Worm (Caenorhabditis elegans): Measurements from ENCODE around the gene dhhc-10.

Gene dhhc-10

DNA sequence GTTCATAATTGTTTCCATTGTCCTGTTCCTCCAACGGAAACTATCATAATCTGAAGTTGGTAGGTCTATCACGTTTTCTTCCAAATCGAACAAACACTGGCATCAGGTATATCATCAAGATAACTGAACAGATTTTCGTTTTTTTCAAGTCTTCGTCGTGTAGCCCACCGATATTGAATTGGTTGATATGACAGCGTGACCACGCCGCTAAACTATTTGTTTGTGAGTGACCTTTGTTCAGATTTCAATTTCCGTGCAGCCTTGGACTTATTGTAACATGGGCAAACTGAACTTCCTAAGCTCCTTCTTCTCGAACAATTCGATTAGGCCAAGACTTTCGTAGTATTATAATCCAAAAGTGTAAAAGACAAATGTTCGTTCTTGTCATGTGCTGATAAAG is 21.4 kb upstream of the dhhc-10 start:
- TF ChIP-seq him-1 (tag; optimal IDR thresholded peaks at IDR 0.05) (no peak), W03F9.2 (tag; optimal IDR thresholded peaks at IDR 0.05) (no peak)

ce11 chrX:4691148-4691773 is 15.7 kb upstream of the dhhc-10 start, which contains the start of gene K02G10.5:
TSS of gene K02G10.5 (minus strand) at chrX:4691198.
- TF ChIP-seq W03F9.2 (tag; optimal IDR thresholded peaks at IDR 0.05) (no peak), dao-5 (tag; optimal IDR thresholded peaks at IDR 0.05) (no peak), him-1 (tag; optimal IDR thresholded peaks at IDR 0.05) (no peak)

ce11 chrX:4694611-4695370 is 12.2 kb upstream of the dhhc-10 start:
- TF ChIP-seq him-1 (tag; optimal IDR thresholded peaks at IDR 0.05): no peak

DNA sequence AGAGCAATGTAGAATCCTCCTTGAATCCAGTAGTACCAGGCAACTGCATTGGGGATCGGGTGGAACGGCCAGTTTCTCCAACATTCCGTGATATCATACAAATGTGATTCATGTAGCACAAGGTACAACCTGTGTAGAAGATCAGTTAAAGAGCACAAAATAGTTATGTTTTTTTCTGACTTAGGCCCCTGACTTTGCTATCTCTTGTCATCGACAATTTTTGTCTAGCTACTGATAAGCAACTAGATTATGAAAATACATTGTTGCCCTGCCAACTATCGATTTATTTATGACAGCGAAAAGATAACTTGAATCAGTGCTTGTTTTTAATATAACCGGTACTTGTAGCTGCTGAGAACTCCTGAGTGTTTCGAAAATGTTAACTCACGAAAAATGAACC is 8.7 kb upstream of the dhhc-10 start:
- TF ChIP-seq him-1 (tag; optimal IDR thresholded peaks at IDR 0.05) (no peak), dao-5 (tag; optimal IDR thresholded peaks at IDR 0.05) (no peak), W03F9.2 (tag; optimal IDR thresholded peaks at IDR 0.05) (no peak)

DNA sequence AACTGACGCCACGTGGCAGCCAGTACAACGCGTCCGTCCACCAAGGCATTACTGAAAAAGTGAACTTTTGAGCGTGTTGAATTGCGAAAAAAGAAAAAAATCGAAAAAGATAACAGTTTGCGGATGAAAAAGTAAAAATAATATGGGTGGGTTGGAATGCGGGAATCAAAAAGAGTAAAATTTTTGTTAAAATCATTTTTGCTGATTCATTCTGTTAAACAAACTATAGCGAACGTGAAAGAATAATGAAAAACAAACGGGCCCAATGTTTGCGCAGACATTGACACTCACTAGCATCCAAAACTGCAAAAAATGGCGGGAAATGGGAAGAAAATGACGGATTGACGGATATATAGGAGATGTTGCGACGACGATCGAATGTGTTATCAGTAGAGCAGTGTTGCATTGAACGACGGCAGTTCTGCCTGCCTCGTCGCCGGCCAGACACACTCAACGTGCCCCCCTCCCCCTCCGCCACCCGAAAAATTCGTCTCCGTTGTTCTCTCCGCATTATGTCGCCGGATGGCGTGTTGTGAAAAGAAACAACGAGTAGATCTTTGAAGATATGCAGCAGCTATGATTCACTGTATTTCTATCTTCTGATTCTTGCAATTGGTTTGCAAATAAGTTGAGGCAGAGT is 7.4 kb upstream of the dhhc-10 start, which contains the start of gene hyl-2:
Gene hyl-2, minus strand, starts transcription at position 51 of the 640 bp plus-strand sequence.
- no peak for TF ChIP-seq dao-5 (tag; optimal IDR thresholded peaks at IDR 0.05)
- TF ChIP-seq W03F9.2 (tag; optimal IDR thresholded peaks at IDR 0.05): no peak
- TF ChIP-seq him-1 (tag; optimal IDR thresholded peaks at IDR 0.05): no peak

DNA sequence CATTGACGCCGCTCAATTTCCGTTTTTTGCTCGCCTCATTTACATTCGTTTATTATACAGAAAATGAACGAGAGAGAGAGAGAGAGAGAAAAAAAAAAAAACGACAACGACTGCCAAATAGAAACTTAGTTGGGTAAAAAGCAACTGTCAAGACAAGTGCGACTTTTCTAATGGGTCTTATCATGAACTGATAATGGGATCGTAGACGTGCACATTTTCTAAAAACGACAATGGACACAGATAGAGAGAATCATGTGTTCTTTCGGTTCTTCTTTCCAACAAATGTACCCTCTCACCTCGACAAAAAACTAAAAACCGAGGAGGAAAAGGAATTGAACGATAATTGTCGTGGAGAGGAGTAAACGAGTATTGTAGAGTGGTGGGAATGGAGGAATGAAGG is 6.9 kb upstream of the dhhc-10 start:
- TF ChIP-seq him-1 (tag; optimal IDR thresholded peaks at IDR 0.05) (no peak), dao-5 (tag; optimal IDR thresholded peaks at IDR 0.05) (no peak), W03F9.2 (tag; optimal IDR thresholded peaks at IDR 0.05) (no peak)

- no peak for TF ChIP-seq dao-5 (tag; optimal IDR thresholded peaks at IDR 0.05)
- TF ChIP-seq him-1 (tag; optimal IDR thresholded peaks at IDR 0.05): no peak
- no peak for TF ChIP-seq W03F9.2 (tag; optimal IDR thresholded peaks at IDR 0.05)
Observed at ce11 chrX:4704877-4705276, 2.1 kb upstream of the dhhc-10 start, which contains the start of gene aqp-8. TSS of gene aqp-8 (minus strand) at chrX:4704977.

DNA sequence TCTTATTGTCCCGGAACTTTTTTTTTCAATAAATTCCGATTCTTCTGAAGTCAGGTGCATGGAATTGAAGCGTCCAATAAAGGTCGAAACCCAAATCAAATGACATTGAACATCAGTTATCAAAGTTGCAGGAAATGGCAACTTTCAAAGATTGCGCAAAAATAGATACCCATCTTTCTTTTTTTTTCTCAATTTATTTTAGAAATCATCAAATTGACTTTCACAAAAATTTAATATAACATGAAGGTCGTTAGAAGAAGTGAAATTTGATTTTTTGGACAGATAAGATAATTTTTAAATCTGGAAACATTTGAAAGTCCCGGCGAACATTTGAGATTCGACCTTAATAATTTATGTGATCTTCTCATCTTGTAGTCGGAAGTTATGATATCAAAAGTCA is 1.3 kb upstream of the dhhc-10 start:
- no peak for TF ChIP-seq W03F9.2 (tag; optimal IDR thresholded peaks at IDR 0.05)
- TF ChIP-seq dao-5 (tag; optimal IDR thresholded peaks at IDR 0.05): no peak
- no peak for TF ChIP-seq him-1 (tag; optimal IDR thresholded peaks at IDR 0.05)

DNA sequence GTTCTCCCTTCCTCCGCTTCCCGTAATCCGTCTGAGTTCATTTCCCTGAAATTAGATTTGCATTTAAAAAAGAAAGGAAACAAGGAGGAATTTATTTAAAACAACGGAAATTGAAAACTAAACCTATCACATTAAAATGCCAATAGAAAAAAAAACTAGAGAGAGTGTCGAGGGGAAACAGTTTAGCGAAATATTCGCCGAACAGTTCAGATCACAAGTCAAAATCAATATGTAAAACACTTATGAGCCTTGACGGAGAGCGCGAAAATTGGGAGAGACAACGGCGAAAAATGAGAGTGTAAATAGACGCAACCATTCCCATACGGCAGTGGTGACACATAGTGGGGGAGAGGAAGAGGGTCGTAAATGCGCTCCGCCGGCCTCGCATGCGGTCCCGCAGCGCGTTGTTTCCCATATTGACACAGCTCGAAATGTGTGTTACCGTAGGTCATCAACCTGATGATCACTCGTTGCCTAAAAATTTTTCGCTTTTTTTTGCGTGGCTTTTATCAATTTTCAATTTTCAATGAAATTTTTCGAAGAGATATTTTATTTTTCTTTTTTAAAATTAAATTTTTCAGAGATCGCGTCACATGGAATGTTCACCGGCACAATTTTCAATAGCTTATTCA is 4.8 kb downstream of the dhhc-10 start, which contains the start of the genes dnj-14 and glit-1:
Gene dnj-14, minus strand, starts transcription at position 51 of the 632 bp plus-strand sequence.
Gene glit-1, plus strand, starts transcription at position 582 of the 632 bp plus-strand sequence.
- TF ChIP-seq him-1 (tag; optimal IDR thresholded peaks at IDR 0.05) (peak; percentile 74), W03F9.2 (tag; optimal IDR thresholded peaks at IDR 0.05) (peak; percentile 73), dao-5 (tag; optimal IDR thresholded peaks at IDR 0.05) (peak; percentile 19)

ce11 chrX:4715107-4715506 is 8.1 kb downstream of the dhhc-10 start, which contains the start of gene rpl-25.1:
TSS of gene rpl-25.1 (plus strand) at chrX:4715178.
- TF ChIP-seq W03F9.2 (tag; optimal IDR thresholded peaks at IDR 0.05): no peak
- no peak for TF ChIP-seq him-1 (tag; optimal IDR thresholded peaks at IDR 0.05)
- TF ChIP-seq dao-5 (tag; optimal IDR thresholded peaks at IDR 0.05): no peak

DNA sequence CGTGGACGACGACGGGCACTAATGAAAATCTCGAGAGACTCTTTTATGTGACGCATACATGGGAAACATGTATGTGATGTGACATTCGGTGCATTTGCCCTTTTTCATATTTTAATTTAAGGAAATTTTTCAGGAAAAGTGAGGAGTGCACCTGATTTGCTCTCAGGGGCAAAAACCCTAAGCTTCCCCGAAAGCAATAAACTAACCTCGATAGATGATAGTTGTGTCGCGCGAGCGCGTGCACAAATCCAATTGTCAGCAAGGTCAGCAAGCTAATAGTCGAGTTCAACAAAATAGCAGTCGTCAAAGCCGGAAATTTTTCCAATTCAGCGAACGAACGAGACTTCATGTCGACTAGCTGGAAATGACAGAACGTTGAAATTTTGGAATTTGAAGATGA is 11.1 kb downstream of the dhhc-10 start:
- TF ChIP-seq W03F9.2 (tag; optimal IDR thresholded peaks at IDR 0.05) (no peak), him-1 (tag; optimal IDR thresholded peaks at IDR 0.05) (no peak), dao-5 (tag; optimal IDR thresholded peaks at IDR 0.05) (no peak)

- TF ChIP-seq W03F9.2 (tag; optimal IDR thresholded peaks at IDR 0.05): no peak
- TF ChIP-seq him-1 (tag; optimal IDR thresholded peaks at IDR 0.05): peak; percentile 49
Observed at ce11 chrX:4720603-4721529, 13.9 kb downstream of the dhhc-10 start, which contains the start of gene F55D10.4. TSS of gene F55D10.4 (minus strand) at chrX:4720653.
